Worm (Caenorhabditis elegans) whole organism, L4 larva: Measurements from ENCODE around the gene zak-1.

Source experiments
- aly-2 ChIP-seq: sonication (generic microtip); optimal IDR thresholded peaks from 2 replicates; lab custom pipeline; 2018; ENCODE audit warnings: missing biosample characterization, missing genetic modification characterization
- egl-27 ChIP-seq: sonication (generic microtip); optimal IDR thresholded peaks from 3 replicates; lab custom pipeline; 2017; ENCODE audit warnings: missing biosample characterization, missing genetic modification reagents, missing genetic modification characterization
- fkh-10 ChIP-seq: fragments of 150-350 bp; optimal IDR thresholded peaks from 2 replicates; lab custom pipeline; 2014; ENCODE audit warnings: missing biosample characterization, missing genetic modification reagents, missing genetic modification characterization
- lin-39 ChIP-seq: fragments of 150-350 bp; optimal IDR thresholded peaks from 2 replicates; lab custom pipeline; 2014; ENCODE audit warnings: missing biosample characterization, missing genetic modification reagents, missing genetic modification characterization
- nhr-11 ChIP-seq: fragments of 150-350 bp; optimal IDR thresholded peaks from 2 replicates; lab custom pipeline; 2014; ENCODE audit warnings: missing biosample characterization, missing genetic modification characterization
- nhr-25 ChIP-seq: sonication (generic microtip); optimal IDR thresholded peaks from 2 replicates; lab custom pipeline; 2017; ENCODE audit warnings: missing genetic modification characterization, mild to moderate bottlenecking, missing compliant biosample characterization, antibody characterized with exemption, moderate library complexity, borderline replicate concordance; ENCODE audit not compliant: insufficient read depth
- nhr-28 ChIP-seq: fragments of 150-350 bp; optimal IDR thresholded peaks from 2 replicates; lab custom pipeline; 2014; ENCODE audit warnings: missing biosample characterization, missing genetic modification characterization
- unc-39 ChIP-seq: sonication (generic microtip); optimal IDR thresholded peaks from 2 replicates; lab custom pipeline; 2017; ENCODE audit warnings: missing biosample characterization, missing genetic modification characterization
- ztf-11 ChIP-seq: fragments of 150-350 bp; optimal IDR thresholded peaks from 2 replicates; lab custom pipeline; 2014; ENCODE audit warnings: missing biosample characterization, missing genetic modification characterization

ce11 chrIII:6819322-6819901 is 37.2 kb downstream of the zak-1 start, which contains the start of gene F28F5.6:
- no peak for TF ChIP-seq ztf-11 (tag; lab: Kevin White, UChicago)
- TF ChIP-seq egl-27 (tag; lab: Kevin White, UChicago) = no peak
- no peak for TF ChIP-seq fkh-10
- TF ChIP-seq lin-39 (tag; lab: Kevin White, UChicago) = no peak
- no peak for TF ChIP-seq nhr-25
- TF ChIP-seq nhr-11 = no peak
- no peak for TF ChIP-seq unc-39
- TF ChIP-seq aly-2 = no peak
- peak; percentile 68 for TF ChIP-seq nhr-28
